Worm (Caenorhabditis elegans): Measurements from ENCODE around the gene F58E6.6.

F58E6.6 gene

ce11 chrV:9775734-9776133 lies 22.9 kb upstream of the F58E6.6 start, which contains the start of gene F46B6.12:
TSS of gene F46B6.12 (minus strand) at chrV:9775834.
- TF ChIP-seq dao-5 (tag; optimal IDR thresholded peaks at IDR 0.05) (no peak), W03F9.2 (tag; optimal IDR thresholded peaks at IDR 0.05) (no peak), him-1 (tag; optimal IDR thresholded peaks at IDR 0.05) (no peak)

DNA sequence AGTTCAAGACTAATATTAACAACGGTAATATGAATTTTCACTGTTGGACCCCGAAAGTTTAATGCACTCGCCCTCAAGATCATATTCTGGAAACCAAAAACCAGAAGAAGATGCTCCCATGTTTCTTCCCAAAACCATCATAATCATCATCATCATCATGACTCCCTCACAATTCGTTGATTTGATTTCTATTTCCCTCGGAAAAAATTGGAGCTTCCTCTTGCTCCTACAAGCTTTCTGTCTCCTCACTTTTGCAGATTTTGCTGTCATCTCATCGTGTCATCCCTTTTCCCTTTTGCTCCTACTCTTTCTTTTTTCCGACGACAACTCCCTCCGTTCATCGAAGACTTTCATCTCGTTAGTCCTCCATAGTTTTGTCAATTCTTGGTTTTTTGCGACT lies 19.2 kb upstream of the F58E6.6 start, which contains the start of gene F46B6.2:
Gene F46B6.2 (plus strand): TSS at position 316 of the 400 bp plus-strand sequence.
- TF ChIP-seq W03F9.2 (tag; optimal IDR thresholded peaks at IDR 0.05) (no peak), him-1 (tag; optimal IDR thresholded peaks at IDR 0.05) (no peak), dao-5 (tag; optimal IDR thresholded peaks at IDR 0.05) (no peak)

- no peak for TF ChIP-seq him-1 (tag; optimal IDR thresholded peaks at IDR 0.05)
- no peak for TF ChIP-seq W03F9.2 (tag; optimal IDR thresholded peaks at IDR 0.05)
- no peak for TF ChIP-seq dao-5 (tag; optimal IDR thresholded peaks at IDR 0.05)
Measured at ce11 chrV:9771311-9771710, 18.5 kb upstream of the F58E6.6 start.

DNA sequence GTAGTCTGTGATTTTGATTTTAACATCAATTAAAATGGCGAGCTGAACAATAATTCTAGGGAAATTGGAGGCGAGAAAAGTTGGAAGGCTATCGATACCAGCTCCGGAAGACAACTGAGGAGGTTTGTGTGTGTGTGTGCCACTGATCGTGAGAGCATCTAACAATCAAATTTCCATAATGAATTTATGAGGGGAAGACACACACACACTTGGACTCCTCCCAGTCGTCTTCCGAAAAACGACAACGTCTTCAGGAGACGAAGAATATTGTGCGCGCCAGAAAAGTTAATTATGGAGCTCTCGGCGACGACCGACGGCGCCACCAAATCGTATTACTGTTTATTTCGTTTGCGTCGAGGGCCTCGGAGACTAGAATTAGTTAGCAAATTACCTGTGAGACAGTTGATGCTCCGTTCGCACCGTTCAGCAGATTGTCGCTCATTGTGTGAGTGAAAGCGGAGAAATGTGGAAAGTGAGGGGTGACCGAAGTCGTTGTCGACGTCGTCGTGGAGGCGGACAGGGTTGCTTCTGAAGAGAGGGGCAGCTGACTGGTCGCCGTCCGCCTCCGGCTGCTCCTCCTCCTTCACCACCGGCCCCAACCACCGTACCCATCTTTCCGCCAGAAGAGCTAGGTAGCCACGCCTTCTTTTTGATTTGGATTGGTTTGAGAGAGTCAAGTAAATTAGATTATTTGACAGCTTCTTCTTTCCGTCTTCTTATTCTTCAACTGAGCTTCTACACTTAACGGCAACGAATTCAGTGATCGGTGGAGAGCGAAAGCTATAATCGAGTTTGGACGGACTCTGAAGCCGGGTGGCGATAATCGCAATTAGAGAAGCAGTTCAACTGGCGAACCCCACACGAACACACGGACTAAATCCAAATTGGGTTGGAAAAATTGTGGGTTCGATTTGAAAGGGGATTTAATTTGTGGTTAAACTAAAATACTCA lies 16.3 kb upstream of the F58E6.6 start, which contains the start of gene unc-42:
Gene unc-42 (minus strand): TSS at position 564 of the 951 bp plus-strand sequence.
- no peak for TF ChIP-seq dao-5 (tag; optimal IDR thresholded peaks at IDR 0.05)
- no peak for TF ChIP-seq W03F9.2 (tag; optimal IDR thresholded peaks at IDR 0.05)
- TF ChIP-seq him-1 (tag; optimal IDR thresholded peaks at IDR 0.05) = no peak

ce11 chrV:9767941-9768340 lies 15.1 kb upstream of the F58E6.6 start:
- no peak for TF ChIP-seq dao-5 (tag; optimal IDR thresholded peaks at IDR 0.05)
- TF ChIP-seq him-1 (tag; optimal IDR thresholded peaks at IDR 0.05) = no peak
- TF ChIP-seq W03F9.2 (tag; optimal IDR thresholded peaks at IDR 0.05) = no peak

DNA sequence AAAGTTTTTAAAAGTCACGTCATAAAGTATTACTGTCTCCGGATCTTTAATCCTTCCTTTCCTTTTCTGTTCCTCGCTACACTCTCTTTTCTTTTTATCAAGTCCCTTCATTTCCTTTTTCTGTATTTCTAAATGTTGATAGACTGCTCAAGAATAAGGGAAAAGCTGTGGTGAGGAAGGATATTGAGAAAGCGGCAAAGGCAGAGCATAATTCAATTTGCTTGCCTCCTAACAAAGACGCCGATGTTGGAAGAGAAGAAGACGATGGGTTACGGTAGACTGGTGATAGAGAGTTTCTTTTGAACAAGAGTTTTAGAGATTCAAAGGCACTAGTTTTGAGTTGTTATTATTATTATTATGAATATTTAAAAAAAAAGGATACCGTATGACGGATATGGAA lies 12.8 kb upstream of the F58E6.6 start:
- TF ChIP-seq W03F9.2 (tag; optimal IDR thresholded peaks at IDR 0.05) (no peak), dao-5 (tag; optimal IDR thresholded peaks at IDR 0.05) (no peak), him-1 (tag; optimal IDR thresholded peaks at IDR 0.05) (no peak)

DNA sequence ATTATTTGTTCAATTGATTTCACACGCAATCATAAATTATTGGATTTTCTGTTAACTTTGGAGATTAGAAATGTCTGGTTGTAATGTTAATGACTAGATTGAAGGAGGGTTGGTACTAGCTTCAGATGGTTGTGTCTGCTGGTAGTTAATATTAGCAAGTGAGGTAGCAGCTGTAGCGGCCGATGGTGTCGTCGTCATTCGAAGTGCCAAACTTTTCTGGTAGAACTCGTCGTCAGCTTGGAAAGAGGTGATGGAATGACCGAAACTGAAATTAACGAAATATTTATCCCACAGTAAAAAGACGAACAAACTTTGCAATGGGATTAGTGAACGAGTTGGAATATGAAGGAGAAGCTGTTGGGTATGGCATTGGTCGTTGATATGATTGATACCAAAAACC lies 11.7 kb upstream of the F58E6.6 start:
- TF ChIP-seq W03F9.2 (tag; optimal IDR thresholded peaks at IDR 0.05) (no peak), dao-5 (tag; optimal IDR thresholded peaks at IDR 0.05) (no peak), him-1 (tag; optimal IDR thresholded peaks at IDR 0.05) (no peak)

ce11 chrV:9763759-9764158 lies 10.9 kb upstream of the F58E6.6 start:
- TF ChIP-seq dao-5 (tag; optimal IDR thresholded peaks at IDR 0.05) (no peak), him-1 (tag; optimal IDR thresholded peaks at IDR 0.05) (no peak)

DNA sequence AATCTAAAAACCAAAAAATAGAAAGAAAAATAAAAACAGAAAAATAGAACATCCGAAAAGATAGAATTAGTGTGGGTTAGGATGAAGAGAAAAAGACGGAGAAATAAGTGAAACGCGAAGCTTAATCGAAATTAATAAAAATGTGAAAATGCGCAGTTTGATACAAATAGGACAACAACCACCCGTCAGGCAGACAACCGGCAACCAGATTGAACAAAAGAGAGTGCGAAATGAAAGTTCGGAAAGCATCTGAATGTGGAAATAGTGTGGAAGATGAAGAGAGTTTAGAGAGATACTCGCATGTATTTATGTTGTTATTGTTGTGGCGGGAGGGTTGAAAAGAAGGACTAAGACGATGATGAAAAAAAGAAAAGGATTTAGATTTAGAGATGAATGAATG lies 5.6 kb upstream of the F58E6.6 start:
- no peak for TF ChIP-seq him-1 (tag; optimal IDR thresholded peaks at IDR 0.05)
- TF ChIP-seq W03F9.2 (tag; optimal IDR thresholded peaks at IDR 0.05) = no peak
- no peak for TF ChIP-seq dao-5 (tag; optimal IDR thresholded peaks at IDR 0.05)

- TF ChIP-seq W03F9.2 (tag; optimal IDR thresholded peaks at IDR 0.05) = no peak
- no peak for TF ChIP-seq dao-5 (tag; optimal IDR thresholded peaks at IDR 0.05)
- TF ChIP-seq him-1 (tag; optimal IDR thresholded peaks at IDR 0.05) = no peak
Measured at ce11 chrV:9757884-9758283, 5.1 kb upstream of the F58E6.6 start, which contains the start of gene F58E6.11. TSS of gene F58E6.11 (minus strand) at chrV:9757984.

DNA sequence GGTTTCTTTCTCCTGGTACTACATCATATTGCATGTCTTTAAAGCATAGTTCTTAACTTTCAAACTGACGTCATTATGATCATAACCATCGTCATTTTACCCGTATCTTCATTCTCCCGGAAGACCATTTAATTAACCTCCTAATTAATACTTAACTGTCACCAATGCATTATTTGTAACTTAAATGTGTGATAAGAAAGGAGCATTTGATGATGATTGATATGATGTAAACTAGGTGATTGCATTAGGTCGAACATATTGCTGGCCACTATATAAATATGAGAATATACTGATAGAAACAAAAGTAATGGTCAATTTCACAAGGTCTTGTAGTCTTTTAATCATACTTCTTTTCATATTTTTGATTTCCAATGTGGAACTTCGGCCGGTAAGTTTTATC lies 3.4 kb upstream of the F58E6.6 start, which contains the start of gene hrg-3:
Gene hrg-3 (plus strand): TSS at position 227 of the 400 bp plus-strand sequence.
- no peak for TF ChIP-seq dao-5 (tag; optimal IDR thresholded peaks at IDR 0.05)
- TF ChIP-seq him-1 (tag; optimal IDR thresholded peaks at IDR 0.05) = no peak
- TF ChIP-seq W03F9.2 (tag; optimal IDR thresholded peaks at IDR 0.05) = no peak

DNA sequence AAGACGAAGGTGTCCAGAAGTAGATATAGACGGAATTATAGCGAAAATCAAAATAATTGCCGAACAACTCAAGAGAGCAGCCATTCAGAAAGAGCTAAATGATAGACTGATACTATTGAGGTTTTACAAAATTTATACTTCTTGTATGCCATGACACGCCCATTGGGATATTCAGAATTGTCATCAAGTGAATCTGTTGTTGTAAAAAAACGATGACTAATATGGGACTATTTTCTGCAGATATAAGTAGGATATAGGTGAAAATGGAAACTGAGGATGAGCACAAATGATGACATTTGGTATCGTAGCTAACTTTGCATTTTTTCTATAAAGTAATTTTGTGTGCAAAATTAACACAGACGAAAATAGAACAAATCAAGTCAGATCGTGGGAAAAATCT lies 2.9 kb upstream of the F58E6.6 start, which contains the start of gene F58E6.8:
Gene F58E6.8 (minus strand): TSS at position 101 of the 400 bp plus-strand sequence.
- TF ChIP-seq him-1 (tag; optimal IDR thresholded peaks at IDR 0.05) (no peak), W03F9.2 (tag; optimal IDR thresholded peaks at IDR 0.05) (no peak)

ce11 chrV:9754459-9754858 lies 1.6 kb upstream of the F58E6.6 start, which contains the start of gene F58E6.5:
TSS of gene F58E6.5 (minus strand) at chrV:9754559.
- TF ChIP-seq him-1 (tag; optimal IDR thresholded peaks at IDR 0.05) (no peak), dao-5 (tag; optimal IDR thresholded peaks at IDR 0.05) (no peak), W03F9.2 (tag; optimal IDR thresholded peaks at IDR 0.05) (no peak)

DNA sequence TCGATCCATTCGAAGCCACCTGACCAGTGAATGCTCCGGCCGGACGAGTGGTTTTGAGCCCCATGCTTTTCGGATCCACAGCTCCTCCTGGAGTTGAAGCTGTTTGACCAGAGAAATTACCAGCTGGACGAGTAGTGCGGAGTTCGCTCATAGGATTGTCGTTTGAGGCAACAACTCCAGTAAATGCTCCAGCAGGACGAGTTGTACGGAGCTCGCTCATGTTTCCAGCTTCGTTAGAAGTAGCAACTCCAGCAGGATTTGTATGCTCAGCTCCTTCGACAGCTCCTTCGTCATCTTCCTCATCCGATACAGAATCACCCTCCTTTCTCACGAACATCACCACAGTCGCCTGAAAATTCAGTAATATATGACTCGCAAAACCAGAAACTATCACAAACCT lies 736 bp upstream of the F58E6.6 start:
- TF ChIP-seq dao-5 (tag; optimal IDR thresholded peaks at IDR 0.05) = no peak
- TF ChIP-seq him-1 (tag; optimal IDR thresholded peaks at IDR 0.05) = no peak
- no peak for TF ChIP-seq W03F9.2 (tag; optimal IDR thresholded peaks at IDR 0.05)

Measured in whole organism, L4/young adult.